Fruit fly (Drosophila melanogaster): ENCODE measurements around the gene CG45066.

- no peak for TF ChIP-seq CG10348 (GFP tag; IDR thresholded peaks at IDR 0.05)
- no peak for TF ChIP-seq gl (tag; optimal IDR thresholded peaks at IDR 0.05)
Observed at dm6 chr3L:3080084-3080994, 30.7 kb downstream of the CG45066 start.
